Fruit fly (Drosophila melanogaster) whole organism, embryonic: Measurements from ENCODE around the gene eIF3h.

Experiments
- Ada2b ChIP-seq: fragments of 200-800 bp; sonication (Bioruptor generic); IDR thresholded peaks from 2 replicates; pipeline ENCODE4 v1.3.6; 2022; ENCODE audit warnings: missing biosample characterization, missing genetic modification characterization
- B-H2 ChIP-seq: fragments of 200-800 bp; sonication (Bioruptor generic); optimal IDR thresholded peaks from 2 replicates; lab custom pipeline; 2018; ENCODE audit warnings: missing biosample characterization, mild to moderate bottlenecking, missing genetic modification characterization
- BtbVII ChIP-seq: fragments of 200-800 bp; sonication (Bioruptor generic); optimal IDR thresholded peaks from 3 replicates; lab custom pipeline; 2017; ENCODE audit warnings: missing biosample characterization, mild to moderate bottlenecking, missing genetic modification characterization
- CG11560 ChIP-seq: fragments of 200-800 bp; sonication (Bioruptor generic); IDR thresholded peaks from 3 replicates; pipeline ENCODE4 v1.3.6; 2022; ENCODE audit warnings: missing biosample characterization, missing genetic modification characterization
- CG11723 ChIP-seq: fragments of 200-800 bp; sonication (Bioruptor generic); optimal IDR thresholded peaks from 2 replicates; lab custom pipeline; 2017; ENCODE audit warnings: missing biosample characterization, mild to moderate bottlenecking, missing genetic modification characterization
- CG12236 ChIP-seq: fragments of 200-800 bp; sonication (Bioruptor generic); optimal IDR thresholded peaks from 2 replicates; lab custom pipeline; 2016; ENCODE audit warnings: missing biosample characterization, missing genetic modification characterization
- CG12659 ChIP-seq: fragments of 200-800 bp; sonication (Bioruptor generic); optimal IDR thresholded peaks from 3 replicates; lab custom pipeline; 2017; ENCODE audit warnings: mild to moderate bottlenecking, missing biosample characterization, missing genetic modification reagents, missing genetic modification characterization
- CG12769 ChIP-seq: fragments of 200-800 bp; sonication (Bioruptor generic); optimal IDR thresholded peaks from 2 replicates; lab custom pipeline; 2019; ENCODE audit warnings: missing biosample characterization, mild to moderate bottlenecking, missing genetic modification characterization, moderate library complexity
- CG13424 ChIP-seq: fragments of 200-800 bp; sonication (Bioruptor generic); optimal IDR thresholded peaks from 2 replicates; lab custom pipeline; 2019; ENCODE audit warnings: missing biosample characterization, mild to moderate bottlenecking, missing genetic modification characterization, moderate library complexity
- CG17359 ChIP-seq: fragments of 200-800 bp; sonication (Bioruptor generic); optimal IDR thresholded peaks from 3 replicates; lab custom pipeline; 2018; ENCODE audit warnings: missing biosample characterization, mild to moderate bottlenecking, missing genetic modification characterization, moderate library complexity
- CG17361 ChIP-seq: fragments of 200-800 bp; sonication (Bioruptor generic); IDR thresholded peaks from 3 replicates; pipeline ENCODE4 v1.3.6; 2022; ENCODE audit warnings: missing biosample characterization, missing genetic modification characterization
- CG17912 ChIP-seq: fragments of 200-800 bp; sonication (Bioruptor generic); optimal IDR thresholded peaks from 2 replicates; lab custom pipeline; 2018; ENCODE audit warnings: missing biosample characterization, mild to moderate bottlenecking, missing genetic modification characterization
- CG18599 ChIP-seq: fragments of 200-800 bp; sonication (Bioruptor generic); optimal IDR thresholded peaks from 3 replicates; lab custom pipeline; 2017; ENCODE audit warnings: missing biosample characterization, missing genetic modification characterization, mild to moderate bottlenecking, moderate library complexity, missing genetic modification reagents
- CG2712 ChIP-seq: fragments of 200-800 bp; optimal IDR thresholded peaks from 3 replicates; lab custom pipeline; 2019; ENCODE audit warnings: missing biosample characterization, mild to moderate bottlenecking, missing genetic modification characterization, moderate library complexity
- CG3065 ChIP-seq: fragments of 200-800 bp; sonication (Bioruptor generic); optimal IDR thresholded peaks from 2 replicates; lab custom pipeline; 2016; ENCODE audit warnings: missing biosample characterization, missing genetic modification characterization
- CG8290 ChIP-seq, 3 experiments: fragments of 200-800 bp; sonication (Bioruptor generic); optimal IDR thresholded peaks; 2 replicates each; lab custom pipeline; 2016 to 2019; ENCODE audit warnings: missing biosample characterization in 3 of 3, missing genetic modification characterization in 3 of 3, mild to moderate bottlenecking in 2 of 3, moderate library complexity in 1 of 3
- CG9437 ChIP-seq: fragments of 200-800 bp; sonication (Bioruptor generic); optimal IDR thresholded peaks from 2 replicates; lab custom pipeline; 2018; ENCODE audit warnings: missing biosample characterization, mild to moderate bottlenecking, missing genetic modification characterization
- Dad ChIP-seq: fragments of 200-800 bp; sonication (Bioruptor generic); optimal IDR thresholded peaks from 3 replicates; lab custom pipeline; 2016; ENCODE audit warnings: missing biosample characterization, missing genetic modification characterization
- Drgx ChIP-seq: fragments of 200-800 bp; sonication (Bioruptor generic); IDR thresholded peaks from 2 replicates; pipeline ENCODE4 v1.3.6; 2022; ENCODE audit warnings: missing biosample characterization, missing genetic modification characterization
- E2f2 ChIP-seq: fragments of 200-800 bp; sonication (Bioruptor generic); IDR thresholded peaks from 2 replicates; pipeline ENCODE4 v1.3.6; 2022; ENCODE audit warnings: missing biosample characterization, missing genetic modification characterization
- Ets97D ChIP-seq: fragments of 200-800 bp; sonication (Bioruptor generic); optimal IDR thresholded peaks from 3 replicates; lab custom pipeline; 2016; ENCODE audit warnings: missing biosample characterization, missing genetic modification characterization
- Gsc ChIP-seq: fragments of 200-800 bp; sonication (Bioruptor generic); IDR thresholded peaks from 2 replicates; pipeline ENCODE4 v1.3.6; 2022; ENCODE audit warnings: missing biosample characterization, missing genetic modification characterization
- Gug ChIP-seq: fragments of 200-800 bp; sonication (Bioruptor generic); IDR thresholded peaks from 4 replicates; pipeline ENCODE4 v1.3.6; 2022; ENCODE audit warnings: missing biosample characterization, missing genetic modification characterization
- HLH3B ChIP-seq: fragments of 200-800 bp; sonication (Bioruptor generic); IDR thresholded peaks from 2 replicates; pipeline ENCODE4 v1.3.6; 2022; ENCODE audit warnings: missing biosample characterization, missing genetic modification characterization
- HLH54F ChIP-seq: fragments of 200-800 bp; sonication (Bioruptor generic); optimal IDR thresholded peaks from 3 replicates; lab custom pipeline; 2016; ENCODE audit warnings: missing biosample characterization, missing genetic modification characterization
- Hey ChIP-seq: fragments of 200-800 bp; sonication (Bioruptor generic); optimal IDR thresholded peaks from 3 replicates; lab custom pipeline; 2018; ENCODE audit warnings: missing biosample characterization, mild to moderate bottlenecking, missing genetic modification characterization
- Hr3 ChIP-seq: fragments of 200-800 bp; sonication (Bioruptor generic); optimal IDR thresholded peaks from 3 replicates; lab custom pipeline; 2016; ENCODE audit warnings: missing biosample characterization, missing genetic modification characterization
- Hr78 ChIP-seq, 2 experiments: fragments of 200-800 bp in 1 of 2; fragments of >200 bp in 1 of 2; sonication (Bioruptor generic) in 1 of 2; optimal IDR thresholded peaks; 2 replicates each; lab custom pipeline; 2017 to 2019; ENCODE audit warnings: missing biosample characterization in 2 of 2, missing genetic modification characterization in 2 of 2, mild to moderate bottlenecking in 1 of 2, moderate library complexity in 1 of 2
- Mrtf ChIP-seq: fragments of 200-800 bp; sonication (Bioruptor generic); IDR thresholded peaks from 3 replicates; pipeline ENCODE4 v1.3.6; 2022; ENCODE audit warnings: missing biosample characterization, missing genetic modification characterization
- Myb ChIP-seq: fragments of 200-800 bp; sonication (Bioruptor generic); optimal IDR thresholded peaks from 2 replicates; lab custom pipeline; 2016; ENCODE audit warnings: missing biosample characterization, missing genetic modification characterization
- Nf-YB ChIP-seq: fragments of 200-800 bp; sonication (Bioruptor generic); optimal IDR thresholded peaks from 3 replicates; lab custom pipeline; 2019; ENCODE audit warnings: missing biosample characterization, mild to moderate bottlenecking, missing genetic modification characterization, moderate library complexity
- Rfx ChIP-seq: fragments of 200-800 bp; sonication (Bioruptor generic); IDR thresholded peaks from 2 replicates; pipeline ENCODE4 v1.3.6; 2022; ENCODE audit warnings: missing biosample characterization, missing genetic modification characterization
- Rx ChIP-seq: fragments of 200-800 bp; sonication (Bioruptor generic); IDR thresholded peaks from 2 replicates; pipeline ENCODE4 v1.3.6; 2022; ENCODE audit warnings: missing biosample characterization, missing genetic modification characterization
- Sox100B ChIP-seq: fragments of 200-800 bp; sonication (Bioruptor generic); optimal IDR thresholded peaks from 3 replicates; lab custom pipeline; 2018; ENCODE audit warnings: missing biosample characterization, mild to moderate bottlenecking, missing genetic modification characterization
- Ssrp ChIP-seq: fragments of 200-800 bp; sonication (Bioruptor generic); optimal IDR thresholded peaks from 2 replicates; lab custom pipeline; 2018; ENCODE audit warnings: missing biosample characterization, mild to moderate bottlenecking, missing genetic modification characterization, moderate library complexity
- Usf ChIP-seq: fragments of 200-800 bp; sonication (Bioruptor generic); optimal IDR thresholded peaks from 2 replicates; lab custom pipeline; 2017; ENCODE audit warnings: missing genotype, missing biosample characterization, missing genetic modification characterization
- aop ChIP-seq: fragments of 200-800 bp; sonication (Bioruptor generic); IDR thresholded peaks from 2 replicates; pipeline ENCODE4 v1.3.6; 2022; ENCODE audit warnings: missing biosample characterization, missing genetic modification characterization
- da ChIP-seq: fragments of 200-800 bp; sonication (Bioruptor generic); optimal IDR thresholded peaks from 2 replicates; lab custom pipeline; 2016; ENCODE audit warnings: missing biosample characterization, missing genetic modification characterization
- her ChIP-seq: fragments of 200-800 bp; sonication (Bioruptor generic); optimal IDR thresholded peaks from 2 replicates; lab custom pipeline; 2016; ENCODE audit warnings: missing biosample characterization, missing genetic modification characterization
- lilli ChIP-seq: fragments of 200-800 bp; sonication (Bioruptor generic); optimal IDR thresholded peaks from 3 replicates; lab custom pipeline; 2016; ENCODE audit warnings: missing biosample characterization, missing genetic modification characterization
- phol ChIP-seq: fragments of 200-800 bp; sonication (Bioruptor generic); optimal IDR thresholded peaks from 3 replicates; lab custom pipeline; 2018; ENCODE audit warnings: missing biosample characterization, mild to moderate bottlenecking, missing genetic modification characterization, moderate library complexity
- schlank ChIP-seq: fragments of 200-800 bp; sonication (Bioruptor generic); optimal IDR thresholded peaks from 2 replicates; lab custom pipeline; 2018; ENCODE audit warnings: missing biosample characterization, mild to moderate bottlenecking, missing genetic modification characterization
- sens-2 ChIP-seq: fragments of 200-800 bp; sonication (Bioruptor generic); IDR thresholded peaks from 2 replicates; pipeline ENCODE4 v1.3.6; 2022; ENCODE audit warnings: missing biosample characterization, missing genetic modification characterization
- slbo ChIP-seq: fragments of 200-800 bp; sonication (Bioruptor generic); IDR thresholded peaks from 2 replicates; pipeline ENCODE4 v1.3.6; 2022; ENCODE audit warnings: missing biosample characterization, missing genetic modification characterization
- sqz ChIP-seq: fragments of 200-800 bp; sonication (Bioruptor generic); optimal IDR thresholded peaks from 3 replicates; lab custom pipeline; 2018; ENCODE audit warnings: missing biosample characterization, mild to moderate bottlenecking, missing genetic modification characterization
- ssp ChIP-seq: fragments of 200-800 bp; sonication (Bioruptor generic); IDR thresholded peaks from 2 replicates; pipeline ENCODE4 v1.3.6; 2022; ENCODE audit warnings: missing biosample characterization, missing genetic modification characterization
- sug ChIP-seq: fragments of 200-800 bp; optimal IDR thresholded peaks from 2 replicates; lab custom pipeline; 2019; ENCODE audit warnings: missing biosample characterization, mild to moderate bottlenecking, missing genetic modification characterization, moderate library complexity
- tll ChIP-seq, 2 experiments: fragments of 200-800 bp in 1 of 2; fragments of >200 bp in 1 of 2; sonication (Bioruptor generic) in 1 of 2; optimal IDR thresholded peaks; 2 replicates each; lab custom pipeline; 2017 to 2019; ENCODE audit warnings: missing biosample characterization in 2 of 2, missing genetic modification characterization in 2 of 2, mild to moderate bottlenecking in 1 of 2, moderate library complexity in 1 of 2
- wdn ChIP-seq: fragments of 200-800 bp; sonication (Bioruptor generic); IDR thresholded peaks from 2 replicates; pipeline ENCODE4 v1.3.6; 2022; ENCODE audit warnings: missing biosample characterization, missing genetic modification characterization
- wor ChIP-seq: fragments of 200-800 bp; sonication (Bioruptor generic); IDR thresholded peaks from 2 replicates; pipeline ENCODE4 v1.3.6; 2022; ENCODE audit warnings: missing biosample characterization, missing genetic modification characterization

eIF3h gene

DNA sequence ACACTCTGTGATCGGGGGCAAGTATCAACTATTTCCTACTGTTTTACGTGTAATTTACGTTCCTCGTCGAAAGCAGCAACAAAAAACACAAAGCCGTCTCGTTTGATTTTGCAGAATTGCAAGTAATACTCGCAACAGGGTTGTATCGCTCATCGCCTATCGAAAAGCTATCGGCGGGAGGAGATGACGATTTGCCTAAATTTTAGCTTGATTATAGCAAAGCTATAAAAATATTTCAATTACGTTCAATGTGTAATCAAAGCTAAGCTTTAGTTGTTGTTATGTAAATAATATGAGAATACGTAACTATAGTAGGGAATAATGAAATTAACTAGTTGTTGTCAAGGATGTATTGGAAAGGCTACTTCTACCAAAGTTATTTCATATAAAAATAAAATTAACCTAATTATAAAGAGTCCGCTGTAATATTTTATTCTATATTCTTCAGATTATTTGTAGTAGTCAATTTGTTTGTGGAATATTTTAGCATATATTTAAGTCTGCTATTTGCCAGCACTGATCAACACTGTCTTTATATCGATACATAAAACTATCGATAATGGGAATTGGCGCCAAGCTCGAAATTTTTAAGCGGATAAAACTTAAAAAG is 6.9 kb upstream of the eIF3h start, which contains the start of gene Rpn11 (continued):
- no peak for TF ChIP-seq aop (GFP tag; lab: Robert Waterston, UW)
- peak; percentile 59 for TF ChIP-seq B-H2
- TF ChIP-seq CG2712 (tag; lab: Kevin White, UChicago), result peak; percentile 76
- no peak for TF ChIP-seq sqz (GFP tag; lab: Kevin White, UChicago)
- peak; percentile 55 for TF ChIP-seq CG9437 (GFP tag; lab: Kevin White, UChicago)
- TF ChIP-seq Usf (GFP tag; lab: Kevin White, UChicago), result peak; percentile 7
- no peak for TF ChIP-seq Hey (tag; lab: Kevin White, UChicago)
- TF ChIP-seq E2f2 (GFP tag; lab: Robert Waterston, UW), result peak; percentile 85
- peak; percentile 74 for TF ChIP-seq Hr3 (GFP tag; lab: Kevin White, UChicago)
- TF ChIP-seq Ssrp, result peak; percentile 69
- no peak for TF ChIP-seq Myb (GFP tag; lab: Kevin White, UChicago)
- peak; percentile 41; the same call in 1 of the 2 replicates for TF ChIP-seq Ada2b
- peak; percentile 31; the same call in 1 of the 2 replicates for TF ChIP-seq HLH3B (GFP tag; lab: Robert Waterston, UW)
- no peak for TF ChIP-seq Drgx (GFP tag; lab: Robert Waterston, UW)
- TF ChIP-seq Nf-YB (GFP tag; lab: Kevin White, UChicago), result peak; percentile 37
- no peak for TF ChIP-seq Hr78 (GFP tag; optimal IDR thresholded peaks at IDR 0.05; lab: Kevin White, UChicago)
- TF ChIP-seq wdn (GFP tag; lab: Robert Waterston, UW), result no peak
- no peak for TF ChIP-seq da
- TF ChIP-seq Gug (GFP tag; lab: Robert Waterston, UW), result no peak
- TF ChIP-seq slbo, result peak; percentile 62
- no peak for TF ChIP-seq Dad
- no peak for TF ChIP-seq sens-2 (GFP tag; lab: Robert Waterston, UW)
- TF ChIP-seq tll (GFP tag; optimal IDR thresholded peaks at IDR 0.05; lab: Kevin White, UChicago), result no peak
- peak; percentile 70 for TF ChIP-seq CG13424 (tag; lab: Kevin White, UChicago)
- peak; percentile 59 for TF ChIP-seq lilli (GFP tag; lab: Kevin White, UChicago)
- no peak for TF ChIP-seq her
- no peak for TF ChIP-seq schlank (tag; lab: Kevin White, UChicago)
- TF ChIP-seq ssp (GFP tag; lab: Robert Waterston, UW), result no peak
- peak; percentile 67 for TF ChIP-seq CG18599 (GFP tag; lab: Kevin White, UChicago)
- TF ChIP-seq phol (tag; lab: Kevin White, UChicago), result peak; percentile 77
- peak; percentile 32 for TF ChIP-seq HLH54F
- peak; percentile 53 for TF ChIP-seq CG17359 (tag; lab: Kevin White, UChicago)
- TF ChIP-seq CG12769 (tag; lab: Kevin White, UChicago), result peak; percentile 25
- TF ChIP-seq Ets97D, result peak; percentile 24
- no peak for TF ChIP-seq wor (GFP tag; lab: Robert Waterston, UW)
- TF ChIP-seq Rx, result no peak
- TF ChIP-seq Gsc, result no peak
- peak; percentile 24 for TF ChIP-seq BtbVII (GFP tag; lab: Kevin White, UChicago)
- no peak for TF ChIP-seq CG12236 (GFP tag; lab: Kevin White, UChicago)
- peak; percentile 69 for TF ChIP-seq Sox100B (GFP tag; lab: Kevin White, UChicago)
- TF ChIP-seq Rfx (GFP tag; lab: Robert Waterston, UW), result peak; percentile 52; the same call in 1 of the 2 replicates
- TF ChIP-seq CG17912 (GFP tag; lab: Kevin White, UChicago), result no peak
- TF ChIP-seq CG17361 (GFP tag; lab: Robert Waterston, UW), result peak; percentile 86
- TF ChIP-seq sug (tag; lab: Kevin White, UChicago), result peak; percentile 78
- peak; percentile 71 for TF ChIP-seq CG12659 (GFP tag; lab: Kevin White, UChicago)
- no peak for TF ChIP-seq CG3065 (GFP tag; lab: Kevin White, UChicago)
- TF ChIP-seq CG11560 (tag; lab: Robert Waterston, UW), result no peak
- peak; percentile 36 for TF ChIP-seq CG8290 (GFP tag; optimal IDR thresholded peaks at IDR 0.05; lab: Kevin White, UChicago)
- TF ChIP-seq CG8290 (tag; optimal IDR thresholded peaks at IDR 0.05; lab: Kevin White, UChicago), result peak; percentile 16 to 58
- TF ChIP-seq Mrtf (GFP tag; lab: Robert Waterston, UW), result no peak
- TF ChIP-seq CG11723 (GFP tag; lab: Kevin White, UChicago), result peak; percentile 30
